Fruit fly (Drosophila melanogaster) whole organism, embryonic: ENCODE measurements around the gene CG42305.

ENCODE experiments used
- Abd-B ChIP-seq: fragments of 200-800 bp; sonication (Bioruptor generic); optimal IDR thresholded peaks from 2 replicates; lab custom pipeline; 2018; ENCODE audit warnings: missing biosample characterization, mild to moderate bottlenecking, missing genetic modification characterization, moderate library complexity
- Aef1 ChIP-seq: fragments of 200-800 bp; sonication (Bioruptor generic); IDR thresholded peaks from 3 replicates; pipeline ENCODE4 v1.3.6; 2022; ENCODE audit warnings: missing biosample characterization, missing genetic modification characterization
- Awh ChIP-seq: fragments of 200-800 bp; sonication (Bioruptor generic); IDR thresholded peaks from 2 replicates; pipeline ENCODE4, ENCODE4 v1.3.6; 2022; ENCODE audit warnings: missing biosample characterization, missing genetic modification characterization
- CG1024 ChIP-seq: fragments of 200-800 bp; sonication (Bioruptor generic); IDR thresholded peaks from 2 replicates; pipeline ENCODE4 v1.3.6; 2022; ENCODE audit warnings: missing biosample characterization, missing genetic modification characterization
- CG11085 ChIP-seq: fragments of 200-800 bp; sonication (Bioruptor generic); IDR thresholded peaks from 2 replicates; pipeline ENCODE4 v1.3.6; 2022; ENCODE audit warnings: missing biosample characterization, missing genetic modification characterization
- CG12769 ChIP-seq: fragments of 200-800 bp; sonication (Bioruptor generic); optimal IDR thresholded peaks from 2 replicates; lab custom pipeline; 2019; ENCODE audit warnings: missing biosample characterization, mild to moderate bottlenecking, missing genetic modification characterization, moderate library complexity
- CG15011 ChIP-seq: fragments of 200-800 bp; sonication (Bioruptor generic); optimal IDR thresholded peaks from 3 replicates; lab custom pipeline; 2018; ENCODE audit warnings: missing biosample characterization, mild to moderate bottlenecking, missing genetic modification characterization
- CG1647 ChIP-seq: fragments of 200-800 bp; sonication (Bioruptor generic); optimal IDR thresholded peaks from 3 replicates; lab custom pipeline; 2016; ENCODE audit warnings: missing biosample characterization, missing genetic modification characterization
- CG17385 ChIP-seq: fragments of 200-800 bp; sonication (Bioruptor generic); optimal IDR thresholded peaks from 3 replicates; lab custom pipeline; 2018; ENCODE audit warnings: missing biosample characterization, mild to moderate bottlenecking, missing genetic modification characterization
- CG18619 ChIP-seq: fragments of 200-800 bp; sonication (Bioruptor generic); optimal IDR thresholded peaks from 3 replicates; lab custom pipeline; 2017; ENCODE audit warnings: missing biosample characterization, mild to moderate bottlenecking, missing genetic modification characterization
- CG30431 ChIP-seq: fragments of 200-800 bp; sonication (Bioruptor generic); optimal IDR thresholded peaks from 2 replicates; lab custom pipeline; 2017; ENCODE audit warnings: missing biosample characterization, missing genetic modification characterization
- CG33213 ChIP-seq: fragments of 200-800 bp; sonication (Bioruptor generic); optimal IDR thresholded peaks from 3 replicates; lab custom pipeline; 2016; ENCODE audit warnings: missing biosample characterization, missing genetic modification characterization
- CG7786 ChIP-seq: fragments of 200-800 bp; sonication (Bioruptor generic); optimal IDR thresholded peaks from 2 replicates; lab custom pipeline; 2016; ENCODE audit warnings: missing biosample characterization, missing genetic modification characterization
- CG8281 ChIP-seq: fragments of 200-800 bp; sonication (Bioruptor generic); optimal IDR thresholded peaks from 2 replicates; lab custom pipeline; 2018; ENCODE audit warnings: missing biosample characterization, mild to moderate bottlenecking, missing genetic modification characterization, moderate library complexity
- CHES-1-like ChIP-seq: fragments of 200-800 bp; sonication (Bioruptor generic); optimal IDR thresholded peaks from 2 replicates; lab custom pipeline; 2016; ENCODE audit warnings: missing biosample characterization, missing genetic modification characterization
- D19B ChIP-seq: fragments of 200-800 bp; sonication (Bioruptor generic); optimal IDR thresholded peaks from 2 replicates; lab custom pipeline; 2017; ENCODE audit warnings: missing biosample characterization, mild to moderate bottlenecking, missing genetic modification characterization
- Doc2 ChIP-seq: fragments of 200-800 bp; sonication (Bioruptor generic); IDR thresholded peaks from 2 replicates; pipeline ENCODE4 v1.3.6; 2022; ENCODE audit warnings: missing biosample characterization, missing genetic modification characterization
- E2f2 ChIP-seq: fragments of 200-800 bp; sonication (Bioruptor generic); IDR thresholded peaks from 2 replicates; pipeline ENCODE4 v1.3.6; 2022; ENCODE audit warnings: missing biosample characterization, missing genetic modification characterization
- ERR ChIP-seq: fragments of 200-800 bp; sonication (Bioruptor generic); optimal IDR thresholded peaks from 2 replicates; lab custom pipeline; 2016; ENCODE audit warnings: missing biosample characterization, missing genetic modification characterization
- GATAe ChIP-seq: fragments of 200-800 bp; sonication (Bioruptor generic); conservative IDR thresholded peaks from 2 replicates; pipeline ENCODE4 v1.3.6; 2022; ENCODE audit warnings: missing biosample characterization, missing genetic modification characterization
- Hr39 ChIP-seq: fragments of >200 bp; optimal IDR thresholded peaks from 2 replicates; lab custom pipeline; 2017
- Hr51 ChIP-seq, 2 experiments: fragments of 200-800 bp; sonication (Bioruptor generic); optimal IDR thresholded peaks; 2 replicates in 1 of 2; 3 replicates in 1 of 2; lab custom pipeline; 2016 to 2018; ENCODE audit warnings: missing biosample characterization in 2 of 2, missing genetic modification characterization in 2 of 2, mild to moderate bottlenecking in 1 of 2, moderate library complexity in 1 of 2
- Jarid2 ChIP-seq: fragments of 200-800 bp; sonication (Bioruptor generic); optimal IDR thresholded peaks from 3 replicates; lab custom pipeline; 2017; ENCODE audit warnings: mild to moderate bottlenecking, missing biosample characterization, missing genetic modification reagents, missing genetic modification characterization
- MTF-1 ChIP-seq: fragments of 200-800 bp; sonication (Bioruptor generic); optimal IDR thresholded peaks from 2 replicates; lab custom pipeline; 2018; ENCODE audit warnings: missing biosample characterization, mild to moderate bottlenecking, missing genetic modification characterization, borderline replicate concordance
- Oli ChIP-seq: fragments of 200-800 bp; sonication (Bioruptor generic); optimal IDR thresholded peaks from 2 replicates; lab custom pipeline; 2018; ENCODE audit warnings: missing biosample characterization, mild to moderate bottlenecking, missing genetic modification characterization, moderate library complexity
- Opbp ChIP-seq: fragments of 200-800 bp; sonication (Bioruptor generic); IDR thresholded peaks from 3 replicates; pipeline ENCODE4 v1.3.6; 2022; ENCODE audit warnings: missing biosample characterization, missing genetic modification characterization; ENCODE audit not compliant: partially characterized antibody
- Optix ChIP-seq: fragments of 200-800 bp; sonication (Bioruptor generic); IDR thresholded peaks from 3 replicates; pipeline ENCODE4 v1.3.6; 2022; ENCODE audit warnings: missing biosample characterization, missing genetic modification characterization
- Rfx ChIP-seq: fragments of 200-800 bp; sonication (Bioruptor generic); IDR thresholded peaks from 2 replicates; pipeline ENCODE4 v1.3.6; 2022; ENCODE audit warnings: missing biosample characterization, missing genetic modification characterization
- Xrp1 ChIP-seq: fragments of 200-800 bp; sonication (Bioruptor generic); IDR thresholded peaks from 2 replicates; pipeline ENCODE4 v1.3.6; 2022; ENCODE audit warnings: missing biosample characterization, missing genetic modification characterization
- YL-1 ChIP-seq: fragments of 200-800 bp; sonication (Bioruptor generic); optimal IDR thresholded peaks from 3 replicates; lab custom pipeline; 2017; ENCODE audit warnings: missing biosample characterization, mild to moderate bottlenecking, missing genetic modification characterization
- ab ChIP-seq: fragments of 200-800 bp; sonication (Bioruptor generic); optimal IDR thresholded peaks from 2 replicates; lab custom pipeline; 2016; ENCODE audit warnings: missing biosample characterization, missing genetic modification characterization
- cato ChIP-seq: fragments of 200-800 bp; sonication (Bioruptor generic); optimal IDR thresholded peaks from 2 replicates; lab custom pipeline; 2016; ENCODE audit warnings: missing biosample characterization, missing genetic modification characterization, borderline replicate concordance
- chinmo ChIP-seq: fragments of 200-800 bp; sonication (Bioruptor generic); IDR thresholded peaks from 4 replicates; pipeline ENCODE4 v1.3.6; 2022; ENCODE audit warnings: missing biosample characterization, missing genetic modification characterization; ENCODE audit not compliant: partially characterized antibody
- dysf ChIP-seq: fragments of 200-800 bp; sonication (Bioruptor generic); IDR thresholded peaks from 3 replicates; pipeline ENCODE4 v1.3.6; 2022; ENCODE audit warnings: missing biosample characterization, missing genetic modification characterization
- gem ChIP-seq: fragments of 200-800 bp; sonication (Bioruptor generic); optimal IDR thresholded peaks from 2 replicates; lab custom pipeline; 2019; ENCODE audit warnings: missing biosample characterization, mild to moderate bottlenecking, missing genetic modification characterization, moderate library complexity
- hkb ChIP-seq, 2 experiments: fragments of 200-800 bp in 1 of 2; fragments of >200 bp in 1 of 2; sonication (Bioruptor generic) in 1 of 2; IDR thresholded peaks in 1 of 2; optimal IDR thresholded peaks in 1 of 2; 2 replicates each; pipeline versions ENCODE4 v1.3.6 to Lab custom; 2017 to 2022; ENCODE audit warnings: missing biosample characterization in 1 of 2, missing genetic modification characterization in 1 of 2
- kay ChIP-seq: fragments of 200-800 bp; sonication (Bioruptor generic); optimal IDR thresholded peaks from 2 replicates; lab custom pipeline; 2016; ENCODE audit warnings: missing biosample characterization, missing genetic modification characterization
- knrl ChIP-seq: fragments of 200-800 bp; sonication (Bioruptor generic); IDR thresholded peaks from 3 replicates; pipeline ENCODE4 v1.3.6; 2022; ENCODE audit warnings: missing biosample characterization, missing genetic modification characterization; ENCODE audit not compliant: partially characterized antibody
- lola ChIP-seq, 3 experiments: fragments of >200 bp in 2 of 3; fragments of 200-800 bp in 1 of 3; sonication (Bioruptor generic) in 1 of 3; optimal IDR thresholded peaks; 2 replicates each; lab custom pipeline; 2017 to 2019; ENCODE audit warnings: missing biosample characterization in 3 of 3, missing genetic modification characterization in 3 of 3, mild to moderate bottlenecking in 1 of 3, moderate library complexity in 1 of 3
- pho ChIP-seq: fragments of 200-800 bp; sonication (Bioruptor generic); optimal IDR thresholded peaks from 2 replicates; lab custom pipeline; 2016; ENCODE audit warnings: missing biosample characterization, missing genetic modification characterization
- rib ChIP-seq: fragments of 200-800 bp; sonication (Bioruptor generic); IDR thresholded peaks from 2 replicates; pipeline ENCODE4 v1.3.6; 2022; ENCODE audit warnings: missing biosample characterization, missing genetic modification characterization
- scrt ChIP-seq: fragments of 200-800 bp; sonication (Bioruptor generic); optimal IDR thresholded peaks from 2 replicates; lab custom pipeline; 2018; ENCODE audit warnings: missing biosample characterization, mild to moderate bottlenecking, missing genetic modification characterization, moderate library complexity
- sd ChIP-seq: fragments of 200-800 bp; sonication (Bioruptor generic); optimal IDR thresholded peaks from 3 replicates; lab custom pipeline; 2018; ENCODE audit warnings: missing biosample characterization, mild to moderate bottlenecking, missing genetic modification characterization, moderate library complexity
- sim ChIP-seq: fragments of 200-800 bp; sonication (Bioruptor generic); IDR thresholded peaks from 2 replicates; pipeline ENCODE4 v1.3.6; 2022; ENCODE audit warnings: missing biosample characterization, missing genetic modification characterization
- stwl ChIP-seq: fragments of 200-800 bp; sonication (Bioruptor generic); optimal IDR thresholded peaks from 3 replicates; lab custom pipeline; 2018; ENCODE audit warnings: missing biosample characterization, mild to moderate bottlenecking, missing genetic modification characterization, moderate library complexity
- twi ChIP-seq: fragments of 200-800 bp; optimal IDR thresholded peaks from 2 replicates; lab custom pipeline; 2019; ENCODE audit warnings: missing biosample characterization, mild to moderate bottlenecking, missing genetic modification characterization, moderate library complexity
- unc-4 ChIP-seq: fragments of 200-800 bp; sonication (Bioruptor generic); IDR thresholded peaks from 2 replicates; pipeline ENCODE4 v1.3.6; 2022; ENCODE audit warnings: missing biosample characterization, missing genetic modification characterization; ENCODE audit not compliant: partially characterized antibody
- yki ChIP-seq: fragments of >200 bp; optimal IDR thresholded peaks from 3 replicates; lab custom pipeline; 2018

CG42305 gene

dm6 chr2L:18858661-18859532, 46.4 kb downstream of the CG42305 start, which contains the start of the genes CG10602 and mRpL13 (continued):
- TF ChIP-seq Doc2 (GFP tag; lab: Robert Waterston, UW) (no peak), CG33213 (GFP tag; lab: Kevin White, UChicago) (peak; percentile 84), CG1647 (GFP tag; lab: Kevin White, UChicago) (no peak), E2f2 (GFP tag; lab: Robert Waterston, UW) (peak; percentile 55; the same call in 1 of the 2 replicates), cato (no peak), Abd-B (GFP tag; lab: Kevin White, UChicago) (peak; percentile 82), CHES-1-like (GFP tag; lab: Kevin White, UChicago) (peak; percentile 31), CG17385 (no peak), CG7786 (GFP tag; lab: Kevin White, UChicago) (peak; percentile 9), gem (tag; lab: Kevin White, UChicago) (peak; percentile 19), CG18619 (GFP tag; lab: Kevin White, UChicago) (no peak), CG11085 (no peak), lola (GFP tag; optimal IDR thresholded peaks at IDR 0.05; lab: Kevin White, UChicago) (peak in 1 of 3 experiments; percentile 13), Jarid2 (GFP tag; lab: Kevin White, UChicago) (peak; percentile 31), stwl (peak; percentile 86), Xrp1 (GFP tag; lab: Robert Waterston, UW) (0 out of 2 replicates have a peak, but pooled peaks have one; percentile 4), pho (peak; percentile 21), Rfx (GFP tag; lab: Robert Waterston, UW) (peak; percentile 37; the same call in 1 of the 2 replicates), knrl (GFP tag; lab: Robert Waterston, UW) (peak; percentile 77; the same call in 1 of the 3 replicates), sim (no peak), scrt (GFP tag; lab: Kevin White, UChicago) (no peak), YL-1 (GFP tag; lab: Kevin White, UChicago) (peak; percentile 28), GATAe (GFP tag; lab: Robert Waterston, UW) (no peak), CG30431 (GFP tag; lab: Kevin White, UChicago) (no peak), sd (tag; lab: Kevin White, UChicago) (peak; percentile 66), CG1024 (no peak), ab (GFP tag; lab: Kevin White, UChicago) (no peak), Optix (GFP tag; lab: Robert Waterston, UW) (no peak), CG12769 (tag; lab: Kevin White, UChicago) (peak; percentile 37), chinmo (GFP tag; lab: Robert Waterston, UW) (peak; percentile 75; the same call in 1 of the 4 replicates), Hr51 (GFP tag; optimal IDR thresholded peaks at IDR 0.05; lab: Kevin White, UChicago) (no peak), Awh (GFP tag; lab: Robert Waterston, UW) (no peak), ERR (GFP tag; lab: Kevin White, UChicago) (peak; percentile 17), unc-4 (GFP tag; lab: Robert Waterston, UW) (0 out of 2 replicates have a peak, but pooled peaks have one; percentile 13), Opbp (GFP tag; lab: Robert Waterston, UW) (peak; percentile 43; the same call in 1 of the 3 replicates), hkb (optimal IDR thresholded peaks at IDR 0.05; lab: Kevin White, UChicago) (no peak), hkb (GFP tag; IDR thresholded peaks at IDR 0.05; lab: Robert Waterston, UW) (no peak), Hr39 (lab: Kevin White, UChicago) (no peak), twi (tag; lab: Kevin White, UChicago) (no peak), Aef1 (no peak), kay (no peak), Oli (tag; lab: Kevin White, UChicago) (no peak), CG15011 (no peak), MTF-1 (GFP tag; lab: Kevin White, UChicago) (no peak), CG8281 (tag; lab: Kevin White, UChicago) (no peak), dysf (GFP tag; lab: Robert Waterston, UW) (no peak), rib (no peak), yki (peak; percentile 46), D19B (GFP tag; lab: Kevin White, UChicago) (no peak)
